Fruit fly (Drosophila melanogaster): ENCODE measurements around the gene CG43198.

DNA sequence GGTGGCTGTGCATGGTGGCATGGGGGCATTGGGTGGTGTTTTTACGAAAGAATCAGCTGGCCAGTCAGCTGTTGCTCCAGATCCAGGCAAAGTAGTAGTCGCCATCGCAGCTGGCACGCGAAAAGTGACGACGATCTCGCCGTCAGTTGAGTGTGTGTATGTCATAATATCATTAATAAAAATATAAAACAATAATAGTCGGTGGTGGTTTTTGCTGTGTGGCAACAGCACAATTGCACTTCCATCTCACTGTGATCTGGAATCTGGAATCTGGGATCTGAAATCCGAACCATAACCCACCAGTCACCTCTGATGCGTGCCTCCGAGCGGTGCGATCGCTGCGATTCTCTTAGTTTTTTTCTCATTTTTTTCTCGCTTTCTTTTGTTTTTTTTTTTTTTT, 34.8 kb downstream of the CG43198 start, which contains the start of gene rumpel:
- TF ChIP-seq Sin3A (optimal IDR thresholded peaks at IDR 0.05) (no peak), psq (optimal IDR thresholded peaks at IDR 0.05) (no peak), Myc (optimal IDR thresholded peaks at IDR 0.05) (no peak)

Data from Kc167 (cell line).